Worm (Caenorhabditis elegans) whole organism, young adult: Measurements from ENCODE around the gene nmgp-1.

ENCODE experiments used
- B0035.1 ChIP-seq: sonication (generic microtip); optimal IDR thresholded peaks from 2 replicates; lab custom pipeline; 2016; ENCODE audit warnings: missing genetic modification characterization, mild to moderate bottlenecking, missing compliant biosample characterization, missing genotype, missing genetic modification reagents
- C06A6.2 ChIP-seq: fragments of 200-800 bp; sonication (Bioruptor generic); conservative IDR thresholded peaks from 2 replicates; pipeline ENCODE4 v1.3.6; 2022; ENCODE audit warnings: missing genetic modification characterization, missing compliant biosample characterization
- C17E4.6 ChIP-seq: fragments of 200-800 bp; sonication (Bioruptor generic); IDR thresholded peaks from 2 replicates; pipeline ENCODE4 v1.3.6; 2022; ENCODE audit warnings: missing genetic modification reagents, missing genetic modification characterization, missing compliant biosample characterization
- F10E7.11 ChIP-seq: sonication (generic microtip); optimal IDR thresholded peaks from 2 replicates; lab custom pipeline; 2017; ENCODE audit warnings: mild to moderate bottlenecking, missing genetic modification characterization, moderate library complexity, missing compliant biosample characterization
- F23B12.7 ChIP-seq: sonication (generic microtip); optimal IDR thresholded peaks from 2 replicates; lab custom pipeline; 2017; ENCODE audit warnings: missing genetic modification characterization, mild to moderate bottlenecking, missing compliant biosample characterization, antibody characterized with exemption, moderate library complexity; ENCODE audit not compliant: insufficient read depth
- F33H1.4 ChIP-seq: fragments of 200-800 bp; sonication (Bioruptor generic); IDR thresholded peaks from 2 replicates; pipeline ENCODE4 v1.3.6; 2022; ENCODE audit warnings: missing genetic modification reagents, missing genetic modification characterization, missing compliant biosample characterization
- F49E8.2 ChIP-seq: sonication (generic microtip); optimal IDR thresholded peaks from 3 replicates; lab custom pipeline; 2017; ENCODE audit warnings: missing genetic modification characterization, mild to moderate bottlenecking, missing compliant biosample characterization, antibody characterized with exemption, moderate library complexity; ENCODE audit not compliant: insufficient read depth
- F55B11.4 ChIP-seq: sonication (generic microtip); optimal IDR thresholded peaks from 2 replicates; lab custom pipeline; 2016; ENCODE audit warnings: missing compliant biosample characterization, missing genetic modification characterization, borderline replicate concordance; ENCODE audit not compliant: insufficient read depth
- K12H6.12 ChIP-seq: fragments of 200-800 bp; sonication (Bioruptor generic); optimal IDR thresholded peaks from 2 replicates; lab custom pipeline; 2018; ENCODE audit warnings: mild to moderate bottlenecking, missing genetic modification characterization, missing compliant biosample characterization
- Y53G8AR.9 ChIP-seq: fragments of 200-800 bp; sonication (Bioruptor generic); conservative IDR thresholded peaks from 2 replicates; pipeline ENCODE4 v1.3.6; 2022; ENCODE audit warnings: missing genetic modification reagents, missing genetic modification characterization, missing compliant biosample characterization
- Y67H2A.10 ChIP-seq: fragments of 200-800 bp; sonication (Bioruptor generic); conservative IDR thresholded peaks from 2 replicates; pipeline ENCODE4 v1.3.6; 2022; ENCODE audit warnings: missing genetic modification reagents, missing genetic modification characterization, missing compliant biosample characterization
- ZK185.1 ChIP-seq: sonication (generic microtip); optimal IDR thresholded peaks from 2 replicates; lab custom pipeline; 2016; ENCODE audit warnings: mild to moderate bottlenecking, missing genetic modification characterization, missing compliant biosample characterization; ENCODE audit not compliant: poor library complexity, severe bottlenecking
- attf-5 ChIP-seq: fragments of 200-800 bp; sonication (Bioruptor generic); optimal IDR thresholded peaks from 2 replicates; lab custom pipeline; 2018; ENCODE audit warnings: mild to moderate bottlenecking, missing genetic modification characterization, missing compliant biosample characterization
- attf-6 ChIP-seq: fragments of 200-800 bp; sonication (Bioruptor generic); IDR thresholded peaks from 2 replicates; pipeline ENCODE4 v1.3.6; 2022; ENCODE audit warnings: missing genetic modification reagents, missing genetic modification characterization, missing compliant biosample characterization
- cebp-1 ChIP-seq, 2 experiments: fragments of 200-800 bp in 1 of 2; sonication (Bioruptor generic) in 1 of 2; sonication (generic microtip) in 1 of 2; IDR thresholded peaks in 1 of 2; optimal IDR thresholded peaks in 1 of 2; 2 replicates each; pipeline versions ENCODE4 v1.3.6 to Lab custom; 2017 to 2022; ENCODE audit warnings: missing compliant biosample characterization in 2 of 2, missing genetic modification characterization in 2 of 2, mild to moderate bottlenecking in 1 of 2, missing genetic modification reagents in 1 of 2, moderate library complexity in 1 of 2
- cebp-2 ChIP-seq: fragments of 200-800 bp; sonication (Bioruptor generic); IDR thresholded peaks from 2 replicates; pipeline ENCODE4 v1.3.6; 2022; ENCODE audit warnings: missing genetic modification characterization, missing compliant biosample characterization
- ceh-100 ChIP-seq: fragments of 200-800 bp; sonication (Bioruptor generic); IDR thresholded peaks from 2 replicates; pipeline ENCODE4 v1.3.6; 2022; ENCODE audit warnings: missing genetic modification reagents, missing genetic modification characterization, missing compliant biosample characterization
- ceh-58 ChIP-seq: fragments of 200-800 bp; sonication (Bioruptor generic); IDR thresholded peaks from 2 replicates; pipeline ENCODE4 v1.3.6; 2022; ENCODE audit warnings: missing genetic modification characterization, missing compliant biosample characterization
- ceh-79 ChIP-seq: sonication (generic microtip); optimal IDR thresholded peaks from 2 replicates; lab custom pipeline; 2017; ENCODE audit warnings: mild to moderate bottlenecking, missing genetic modification characterization, missing compliant biosample characterization
- ceh-91 ChIP-seq: fragments of 200-800 bp; sonication (Bioruptor generic); IDR thresholded peaks from 2 replicates; pipeline ENCODE4 v1.3.6; 2022; ENCODE audit warnings: missing genetic modification reagents, missing genetic modification characterization, missing compliant biosample characterization
- dpff-1 ChIP-seq: sonication (generic microtip); optimal IDR thresholded peaks from 2 replicates; lab custom pipeline; 2017; ENCODE audit warnings: mild to moderate bottlenecking, missing genetic modification characterization, missing compliant biosample characterization
- ets-4 ChIP-seq: fragments of 200-800 bp; sonication (Bioruptor generic); optimal IDR thresholded peaks from 2 replicates; lab custom pipeline; 2018; ENCODE audit warnings: mild to moderate bottlenecking, missing genetic modification characterization, missing compliant biosample characterization
- fkh-3 ChIP-seq: sonication (generic microtip); optimal IDR thresholded peaks from 2 replicates; lab custom pipeline; 2016; ENCODE audit warnings: mild to moderate bottlenecking, missing genetic modification characterization, missing compliant biosample characterization
- hmg-1.2 ChIP-seq: fragments of 200-800 bp; sonication (Bioruptor generic); IDR thresholded peaks from 2 replicates; pipeline ENCODE4 v1.3.6; 2022; ENCODE audit warnings: missing genetic modification reagents, missing genetic modification characterization, missing compliant biosample characterization
- lag-1 ChIP-seq: fragments of 200-800 bp; sonication (Bioruptor generic); IDR thresholded peaks from 2 replicates; pipeline ENCODE4 v1.3.6; 2022; ENCODE audit warnings: missing genetic modification reagents, missing genetic modification characterization, missing compliant biosample characterization
- let-607 ChIP-seq, 2 experiments: fragments of 200-800 bp in 1 of 2; sonication (Bioruptor generic) in 1 of 2; sonication (generic microtip) in 1 of 2; optimal IDR thresholded peaks; 2 replicates each; lab custom pipeline; 2016 to 2018; ENCODE audit warnings: mild to moderate bottlenecking in 2 of 2, missing compliant biosample characterization in 2 of 2, missing genetic modification characterization in 2 of 2, moderate library complexity in 2 of 2, missing genotype in 1 of 2
- lin-26 ChIP-seq: fragments of 200-800 bp; sonication (Bioruptor generic); IDR thresholded peaks from 2 replicates; pipeline ENCODE4 v1.3.6; 2022; ENCODE audit warnings: missing genetic modification reagents, missing genetic modification characterization, missing compliant biosample characterization
- madf-8 ChIP-seq: fragments of 200-800 bp; sonication (Bioruptor generic); conservative IDR thresholded peaks from 2 replicates; pipeline ENCODE4 v1.3.6; 2022; ENCODE audit warnings: missing genetic modification reagents, missing genetic modification characterization, missing compliant biosample characterization
- mes-4 ChIP-seq: sonication (generic microtip); optimal IDR thresholded peaks from 2 replicates; lab custom pipeline; 2016; ENCODE audit warnings: missing genotype, missing genetic modification characterization, missing compliant biosample characterization
- nhr-80 ChIP-seq: sonication (generic microtip); optimal IDR thresholded peaks from 2 replicates; lab custom pipeline; 2016; ENCODE audit warnings: missing genetic modification characterization, missing compliant biosample characterization
- sdz-38 ChIP-seq: sonication (generic microtip); optimal IDR thresholded peaks from 2 replicates; lab custom pipeline; 2016; ENCODE audit warnings: missing genotype, missing genetic modification characterization, missing compliant biosample characterization
- snpc-1.3 ChIP-seq: sonication (generic microtip); optimal IDR thresholded peaks from 2 replicates; lab custom pipeline; 2017; ENCODE audit warnings: missing genetic modification characterization, mild to moderate bottlenecking, missing compliant biosample characterization, antibody characterized with exemption, moderate library complexity, missing genotype, missing genetic modification reagents; ENCODE audit not compliant: insufficient read depth
- snpc-4 ChIP-seq, 5 experiments: fragments of 150-350 bp in 1 of 5; sonication (generic microtip) in 4 of 5; optimal IDR thresholded peaks; 2 replicates each; lab custom pipeline; 2014 to 2018; ENCODE audit warnings: missing genetic modification characterization in 5 of 5, missing biosample characterization in 3 of 5, antibody characterized with exemption in 2 of 5, mild to moderate bottlenecking in 2 of 5, missing compliant biosample characterization in 2 of 5, missing genotype in 2 of 5, moderate library complexity in 2 of 5, missing genetic modification reagents in 1 of 5
- tbx-9 ChIP-seq: sonication (generic microtip); optimal IDR thresholded peaks from 2 replicates; lab custom pipeline; 2016; ENCODE audit warnings: borderline replicate concordance, missing genetic modification characterization, inconsistent platforms, missing compliant biosample characterization
- tlf-1 ChIP-seq: fragments of 200-800 bp; sonication (Bioruptor generic); optimal IDR thresholded peaks from 2 replicates; lab custom pipeline; 2018; ENCODE audit warnings: mild to moderate bottlenecking, missing genetic modification characterization, missing compliant biosample characterization
- unc-130 ChIP-seq: sonication (generic microtip); optimal IDR thresholded peaks from 2 replicates; lab custom pipeline; 2016; ENCODE audit warnings: missing genetic modification reagents, missing genetic modification characterization, missing compliant biosample characterization
- ztf-25 ChIP-seq: fragments of 200-800 bp; sonication (Bioruptor generic); IDR thresholded peaks from 2 replicates; pipeline ENCODE4 v1.3.6; 2022; ENCODE audit warnings: missing genetic modification reagents, missing genetic modification characterization, missing compliant biosample characterization
- ztf-26 ChIP-seq: sonication (generic microtip); optimal IDR thresholded peaks from 2 replicates; lab custom pipeline; 2017; ENCODE audit warnings: missing genetic modification characterization, missing compliant biosample characterization

Gene nmgp-1

ce11 chrII:6236093-6236945, 24.3 kb upstream of the nmgp-1 start:
- TF ChIP-seq ZK185.1 (tag; lab: Kevin White, UChicago) (no peak), F23B12.7 (peak; percentile 14), C17E4.6 (GFP tag; lab: Robert Waterston, UW) (no peak), nhr-80 (tag; lab: Kevin White, UChicago) (peak; percentile 39), snpc-4 (GFP tag; optimal IDR thresholded peaks at IDR 0.05; lab: Kevin White, UChicago) (no peak), snpc-4 (tag; optimal IDR thresholded peaks at IDR 0.05; lab: Kevin White, UChicago) (peak in 1 of 4 experiments; percentile 20), attf-5 (GFP tag; lab: Kevin White, UChicago) (peak; percentile 15), hmg-1.2 (peak; percentile 18; the same call in 1 of the 2 replicates), unc-130 (GFP tag; lab: Kevin White, UChicago) (no peak), cebp-1 (GFP tag; IDR thresholded peaks at IDR 0.05; lab: Robert Waterston, UW) (peak; percentile 71; the same call in 1 of the 2 replicates), cebp-1 (tag; optimal IDR thresholded peaks at IDR 0.05; lab: Kevin White, UChicago) (peak; percentile 72), F49E8.2 (no peak), dpff-1 (tag; lab: Kevin White, UChicago) (no peak), ceh-79 (tag; lab: Kevin White, UChicago) (no peak), F10E7.11 (tag; lab: Kevin White, UChicago) (no peak), F33H1.4 (GFP tag; lab: Robert Waterston, UW) (no peak)

- TF ChIP-seq fkh-3, result no peak
- no peak for TF ChIP-seq sdz-38 (tag; lab: Kevin White, UChicago)
- TF ChIP-seq ceh-58 (GFP tag; lab: Robert Waterston, UW), result no peak
- no peak for TF ChIP-seq Y53G8AR.9 (GFP tag; lab: Robert Waterston, UW)
- TF ChIP-seq ZK185.1 (tag; lab: Kevin White, UChicago), result no peak
- no peak for TF ChIP-seq ceh-91
These were observed 18.9 kb upstream of the nmgp-1 start, which contains the start of gene T24H7.8 for ce11 chrII:6241758-6242157. Gene T24H7.8 (plus strand): TSS chrII:6242058.

- TF ChIP-seq K12H6.12 (tag; lab: Kevin White, UChicago), result no peak
- TF ChIP-seq nhr-80 (tag; lab: Kevin White, UChicago), result peak; percentile 73
- no peak for TF ChIP-seq unc-130 (GFP tag; lab: Kevin White, UChicago)
- TF ChIP-seq ets-4, result no peak
These were observed 16.5 kb upstream of the nmgp-1 start, which contains the start of gene tat-4 for ce11 chrII:6244171-6244570. Gene tat-4 (minus strand): TSS chrII:6244287.

- TF ChIP-seq F55B11.4, result no peak
- TF ChIP-seq, all 124 proteins: peak for 0
These were observed 15.4 kb upstream of the nmgp-1 start, which contains the start of gene blos-4 for ce11 chrII:6245199-6245702. Gene blos-4 (plus strand): TSS chrII:6245249.

- TF ChIP-seq snpc-1.3 (no peak), ztf-25 (GFP tag; lab: Robert Waterston, UW) (no peak), madf-8 (GFP tag; lab: Robert Waterston, UW) (no peak), ceh-100 (GFP tag; lab: Robert Waterston, UW) (no peak), lin-26 (GFP tag; lab: Robert Waterston, UW) (no peak), cebp-2 (no peak), ztf-26 (tag; lab: Kevin White, UChicago) (no peak), attf-6 (no peak), tbx-9 (tag; lab: Kevin White, UChicago) (no peak), tlf-1 (GFP tag; lab: Kevin White, UChicago) (no peak), Y67H2A.10 (GFP tag; lab: Robert Waterston, UW) (no peak), mes-4 (tag; lab: Kevin White, UChicago) (no peak), C06A6.2 (GFP tag; lab: Robert Waterston, UW) (no peak), B0035.1 (tag; lab: Kevin White, UChicago) (no peak), lag-1 (GFP tag; lab: Robert Waterston, UW) (no peak), let-607 (tag; optimal IDR thresholded peaks at IDR 0.05; lab: Kevin White, UChicago) (no peak), ets-4 (no peak)
These were observed 14.6 kb upstream of the nmgp-1 start, which contains the start of gene lelo-1 for ce11 chrII:6246054-6246453. Gene lelo-1 (plus strand): TSS chrII:6246354.
